Worm (Caenorhabditis elegans) whole organism, L4 larva: ENCODE data around the gene ugt-19.

ENCODE experiments used
- ceh-32 ChIP-seq: sonication (generic microtip); optimal IDR thresholded peaks from 2 replicates; lab custom pipeline; 2016; ENCODE audit warnings: mild to moderate bottlenecking, missing genetic modification characterization, missing compliant biosample characterization; ENCODE audit not compliant: poor library complexity
- ceh-62 ChIP-seq: sonication (generic microtip); optimal IDR thresholded peaks from 2 replicates; lab custom pipeline; 2017; ENCODE audit warnings: missing biosample characterization, missing genetic modification characterization
- ceh-82 ChIP-seq: sonication (generic microtip); optimal IDR thresholded peaks from 2 replicates; lab custom pipeline; 2017; ENCODE audit warnings: missing biosample characterization, missing genetic modification characterization
- daf-12 ChIP-seq: fragments of 150-350 bp; optimal IDR thresholded peaks from 2 replicates; lab custom pipeline; 2014; ENCODE audit warnings: missing biosample characterization, missing genetic modification reagents, missing genetic modification characterization
- dpl-1 ChIP-seq: fragments of 150-350 bp; optimal IDR thresholded peaks from 2 replicates; lab custom pipeline; 2014; ENCODE audit warnings: missing biosample characterization, missing genetic modification reagents, missing genetic modification characterization
- hlh-30 ChIP-seq: sonication (generic microtip); optimal IDR thresholded peaks from 2 replicates; lab custom pipeline; 2017; ENCODE audit warnings: antibody characterized with exemption, mild to moderate bottlenecking, missing genetic modification characterization, missing compliant biosample characterization; ENCODE audit not compliant: insufficient read depth
- lin-29 ChIP-seq: fragments of 200-800 bp; sonication (Bioruptor generic); IDR thresholded peaks from 2 replicates; pipeline ENCODE4 v1.3.6; 2022; ENCODE audit warnings: missing genetic modification reagents, missing genetic modification characterization, missing compliant biosample characterization
- nhr-10 ChIP-seq: fragments of 150-350 bp; optimal IDR thresholded peaks from 2 replicates; lab custom pipeline; 2014; ENCODE audit warnings: missing biosample characterization, missing genetic modification characterization
- skn-1 ChIP-seq: fragments of 150-350 bp; optimal IDR thresholded peaks from 2 replicates; lab custom pipeline; 2014; ENCODE audit warnings: missing biosample characterization, missing genetic modification characterization
- snpc-4 ChIP-seq: fragments of 150-350 bp; optimal IDR thresholded peaks from 2 replicates; lab custom pipeline; 2014; ENCODE audit warnings: missing biosample characterization, missing genetic modification characterization
- zag-1 ChIP-seq: fragments of 150-350 bp; optimal IDR thresholded peaks from 2 replicates; lab custom pipeline; 2014; ENCODE audit warnings: missing biosample characterization, missing genetic modification characterization

DNA sequence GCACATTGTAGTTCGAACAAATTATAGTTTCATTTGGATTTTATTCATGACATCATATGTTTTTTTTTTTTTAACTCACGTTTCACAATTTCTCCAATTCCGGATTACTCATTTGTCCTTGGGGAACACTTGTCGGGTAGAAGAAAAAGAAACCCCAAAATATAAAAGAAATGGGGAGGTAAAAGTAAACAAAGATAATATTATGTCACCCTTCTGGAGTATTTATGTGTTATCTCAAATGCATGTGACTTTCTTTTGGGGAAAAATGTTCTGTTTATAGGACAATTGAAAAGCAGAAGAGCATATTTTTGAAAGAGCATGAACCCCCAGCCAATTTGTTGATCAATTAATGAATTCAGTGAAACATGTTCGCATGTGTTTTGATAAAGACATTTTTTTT, 27.9 kb downstream of the ugt-19 start:
- TF ChIP-seq skn-1 (tag; lab: Kevin White, UChicago) (no peak), hlh-30 (tag; lab: Kevin White, UChicago) (peak; percentile 16), ceh-62 (tag; lab: Kevin White, UChicago) (no peak), ceh-82 (tag; lab: Kevin White, UChicago) (no peak), ceh-32 (no peak), snpc-4 (no peak), zag-1 (tag; lab: Kevin White, UChicago) (no peak), nhr-10 (tag; lab: Kevin White, UChicago) (no peak), lin-29 (GFP tag; lab: Robert Waterston, UW) (no peak), daf-12 (tag; lab: Kevin White, UChicago) (no peak), dpl-1 (GFP tag; lab: Kevin White, UChicago) (no peak)
